Fruit fly (Drosophila melanogaster): ENCODE data around the gene CG5521.

The CG5521 gene

DNA sequence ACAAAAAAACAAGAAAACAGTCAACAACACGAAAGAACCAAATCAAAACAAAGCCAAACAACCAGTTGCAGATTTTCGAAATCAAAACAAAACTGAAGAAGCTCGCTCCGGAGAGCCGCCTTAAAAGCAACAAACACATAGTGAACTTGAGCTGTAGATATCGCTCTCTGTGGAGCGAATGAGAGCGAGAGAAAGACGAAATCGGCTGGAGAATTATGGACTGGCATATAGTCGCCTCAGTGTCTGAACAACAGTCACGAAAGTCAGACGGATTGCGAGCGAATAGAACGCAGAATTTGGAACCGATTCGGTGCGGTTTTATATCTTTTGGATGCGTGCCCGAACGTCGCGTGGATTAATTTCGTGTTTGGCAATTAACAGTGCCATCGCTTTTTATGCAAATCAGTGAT, 13.6 kb downstream of the CG5521 start:
- TF ChIP-seq EcR (GFP tag; optimal IDR thresholded peaks at IDR 0.05) (peak; percentile 65), CG32121 (GFP tag; IDR thresholded peaks at IDR 0.05) (0 out of 2 replicates have a peak, but pooled peaks have one; percentile 17), CG34367 (tag; optimal IDR thresholded peaks at IDR 0.05) (no peak), Ets98B (GFP tag; IDR thresholded peaks at IDR 0.05) (peak; percentile 30; the same call in 1 of the 2 replicates), CG12605 (GFP tag; IDR thresholded peaks at IDR 0.05) (peak; percentile 59), Snoo (tag; optimal IDR thresholded peaks at IDR 0.05) (no peak)

DNA sequence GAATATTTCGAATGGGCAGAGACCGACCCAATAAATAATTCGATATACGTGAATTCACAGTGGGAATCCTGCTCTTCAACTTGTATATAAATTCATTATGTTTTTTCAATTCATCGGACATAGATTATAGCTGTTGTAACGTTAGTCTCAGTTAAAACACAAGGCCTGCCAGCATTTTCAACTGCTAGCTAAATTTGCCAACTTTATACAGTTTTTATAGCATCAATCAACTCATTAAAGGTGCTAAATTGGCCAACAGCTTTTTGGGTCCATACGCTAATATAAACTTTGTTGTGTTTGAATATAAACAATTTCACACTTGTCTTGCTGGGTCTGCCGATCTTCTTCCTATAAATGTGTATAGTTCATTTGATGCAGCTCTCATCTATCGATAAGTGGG, 15.4 kb downstream of the CG5521 start:
- TF ChIP-seq Pif1B (GFP tag; optimal IDR thresholded peaks at IDR 0.05) (no peak), CG12605 (GFP tag; IDR thresholded peaks at IDR 0.05) (no peak), CG32121 (GFP tag; IDR thresholded peaks at IDR 0.05) (no peak), CG15710 (tag; optimal IDR thresholded peaks at IDR 0.05) (no peak), Pif1A (GFP tag; optimal IDR thresholded peaks at IDR 0.05) (no peak), gl (tag; optimal IDR thresholded peaks at IDR 0.05) (no peak), CG34367 (tag; optimal IDR thresholded peaks at IDR 0.05) (no peak), CG4496 (GFP tag; IDR thresholded peaks at IDR 0.05) (no peak), CG8159 (tag; optimal IDR thresholded peaks at IDR 0.05) (no peak), Ets98B (GFP tag; IDR thresholded peaks at IDR 0.05) (no peak), fd96Ca (GFP tag; IDR thresholded peaks at IDR 0.05) (no peak), CG13204 (GFP tag; optimal IDR thresholded peaks at IDR 0.05) (no peak), CG10348 (GFP tag; IDR thresholded peaks at IDR 0.05) (no peak), D1 (tag; optimal IDR thresholded peaks at IDR 0.05) (no peak), CG9948 (tag; optimal IDR thresholded peaks at IDR 0.05) (no peak)

DNA sequence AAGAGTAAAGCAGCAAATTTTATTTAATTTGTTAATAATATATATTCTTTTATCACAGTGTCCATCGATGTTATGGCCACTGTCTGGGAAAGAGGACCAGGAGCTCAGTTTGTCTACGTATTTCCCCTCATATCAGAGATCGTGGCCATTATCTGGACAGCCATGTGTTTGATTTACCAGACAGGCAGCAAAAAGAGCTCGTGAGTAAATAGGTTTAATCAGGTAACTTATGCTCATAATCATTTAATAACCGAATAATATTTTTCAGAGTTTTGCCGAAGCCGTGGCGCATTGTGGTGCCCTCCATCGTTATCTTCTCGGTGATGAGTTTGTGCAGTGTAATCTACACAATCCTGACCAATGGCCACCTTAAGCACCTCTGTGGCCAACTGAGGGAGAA, 17.7 kb downstream of the CG5521 start:
- no peak for TF ChIP-seq EcR (GFP tag; optimal IDR thresholded peaks at IDR 0.05)
- TF ChIP-seq CG17806 (tag; optimal IDR thresholded peaks at IDR 0.05), result no peak
- no peak for TF ChIP-seq Pif1A (GFP tag; optimal IDR thresholded peaks at IDR 0.05)
- no peak for TF ChIP-seq CG4496 (GFP tag; IDR thresholded peaks at IDR 0.05)
- no peak for TF ChIP-seq fd96Ca (GFP tag; IDR thresholded peaks at IDR 0.05)
- TF ChIP-seq rn (GFP tag; IDR thresholded peaks at IDR 0.05), result no peak
- no peak for TF ChIP-seq CG9948 (tag; optimal IDR thresholded peaks at IDR 0.05)
- no peak for TF ChIP-seq gl (tag; optimal IDR thresholded peaks at IDR 0.05)
- no peak for TF ChIP-seq Pif1B (GFP tag; optimal IDR thresholded peaks at IDR 0.05)
- TF ChIP-seq CG32121 (GFP tag; IDR thresholded peaks at IDR 0.05), result no peak

DNA sequence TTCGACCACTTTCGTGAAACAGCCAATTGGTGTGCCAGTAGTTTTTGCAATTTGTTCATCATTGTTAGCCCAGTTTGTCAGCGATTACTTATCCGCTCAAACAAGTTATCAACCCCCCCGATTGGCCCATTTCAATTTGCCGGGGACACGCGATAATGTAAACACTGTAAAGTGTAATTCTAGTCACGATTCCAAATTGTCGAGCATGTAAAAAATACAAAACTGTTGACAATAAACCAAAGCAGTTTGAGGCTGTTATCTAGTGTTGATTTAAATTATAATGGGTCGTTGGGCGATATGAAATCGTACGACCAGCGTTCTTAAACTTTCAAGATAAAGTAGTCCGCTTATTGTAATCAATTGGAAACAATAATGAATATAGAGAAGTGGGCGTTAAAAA, 20.7 kb downstream of the CG5521 start:
- no peak for TF ChIP-seq CG12605 (GFP tag; IDR thresholded peaks at IDR 0.05)
- no peak for TF ChIP-seq EcR (GFP tag; optimal IDR thresholded peaks at IDR 0.05)
- no peak for TF ChIP-seq gl (tag; optimal IDR thresholded peaks at IDR 0.05)
- TF ChIP-seq CG14655 (GFP tag; optimal IDR thresholded peaks at IDR 0.05), result no peak
- no peak for TF ChIP-seq Ets98B (GFP tag; IDR thresholded peaks at IDR 0.05)
- no peak for TF ChIP-seq CG17806 (tag; optimal IDR thresholded peaks at IDR 0.05)
- no peak for TF ChIP-seq Pif1A (GFP tag; optimal IDR thresholded peaks at IDR 0.05)
- TF ChIP-seq CG13204 (GFP tag; optimal IDR thresholded peaks at IDR 0.05), result no peak
- no peak for TF ChIP-seq CG8301 (tag; optimal IDR thresholded peaks at IDR 0.05)
- TF ChIP-seq Pif1B (GFP tag; optimal IDR thresholded peaks at IDR 0.05), result no peak
- no peak for TF ChIP-seq CG4496 (GFP tag; IDR thresholded peaks at IDR 0.05)
- TF ChIP-seq fd96Ca (GFP tag; IDR thresholded peaks at IDR 0.05), result no peak
- TF ChIP-seq D1 (tag; optimal IDR thresholded peaks at IDR 0.05), result no peak
- no peak for TF ChIP-seq CG10348 (GFP tag; IDR thresholded peaks at IDR 0.05)

DNA sequence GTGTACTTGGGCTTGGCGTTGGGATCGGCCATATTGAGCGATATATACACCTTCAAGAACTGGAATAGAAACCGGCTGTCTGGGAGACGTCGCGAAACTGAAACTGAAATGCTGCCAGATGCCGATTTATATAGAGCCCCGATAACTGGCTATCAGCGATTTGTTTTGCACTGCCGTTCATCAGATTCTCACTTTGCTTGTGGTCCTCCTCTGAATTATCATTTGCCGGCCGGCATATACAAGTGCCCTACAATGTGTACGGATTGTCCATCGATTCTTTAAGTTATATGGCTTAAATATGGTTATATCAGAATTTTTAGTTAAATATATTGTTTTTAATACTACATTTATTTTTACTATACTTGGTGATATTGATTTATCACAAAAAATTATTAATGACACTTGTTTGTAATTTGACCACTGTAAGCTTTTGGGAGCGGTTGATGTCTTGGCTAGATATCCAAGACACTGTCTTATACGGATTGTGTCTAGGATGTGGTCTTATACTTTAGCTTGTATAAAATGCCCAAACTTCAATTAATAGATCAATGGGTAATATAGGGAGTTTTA, 21.8 kb downstream of the CG5521 start, which contains the start of gene CG31075:
Gene CG31075, minus strand, starts transcription at position 106 of the 570 bp plus-strand sequence.
- TF ChIP-seq fd96Ca (GFP tag; IDR thresholded peaks at IDR 0.05), result peak; percentile 88
- TF ChIP-seq CG17806 (tag; optimal IDR thresholded peaks at IDR 0.05), result peak; percentile 95
- peak; percentile 82 for TF ChIP-seq Snoo (tag; optimal IDR thresholded peaks at IDR 0.05)
- no peak for TF ChIP-seq CG13204 (GFP tag; optimal IDR thresholded peaks at IDR 0.05)
- TF ChIP-seq Pif1A (GFP tag; optimal IDR thresholded peaks at IDR 0.05), result peak; percentile 93
- peak; percentile 90 for TF ChIP-seq Pif1B (GFP tag; optimal IDR thresholded peaks at IDR 0.05)
- TF ChIP-seq CG10348 (GFP tag; IDR thresholded peaks at IDR 0.05), result peak; percentile 73
- peak; percentile 68 for TF ChIP-seq CG34367 (tag; optimal IDR thresholded peaks at IDR 0.05)
- peak; percentile 88 for TF ChIP-seq CG8301 (tag; optimal IDR thresholded peaks at IDR 0.05)
- peak; percentile 87 for TF ChIP-seq CG9948 (tag; optimal IDR thresholded peaks at IDR 0.05)
- TF ChIP-seq EcR (GFP tag; optimal IDR thresholded peaks at IDR 0.05), result peak; percentile 60
- peak; percentile 98 for TF ChIP-seq CG12605 (GFP tag; IDR thresholded peaks at IDR 0.05)
- peak; percentile 98 for TF ChIP-seq CG4496 (GFP tag; IDR thresholded peaks at IDR 0.05)
- TF ChIP-seq CG14655 (GFP tag; optimal IDR thresholded peaks at IDR 0.05), result peak; percentile 86
- TF ChIP-seq CG32121 (GFP tag; IDR thresholded peaks at IDR 0.05), result peak; percentile 91
- TF ChIP-seq D1 (tag; optimal IDR thresholded peaks at IDR 0.05), result peak; percentile 84
- peak; percentile 93 for TF ChIP-seq Ets98B (GFP tag; IDR thresholded peaks at IDR 0.05)
- peak; percentile 85 for TF ChIP-seq CG15710 (tag; optimal IDR thresholded peaks at IDR 0.05)
- peak; percentile 77 for TF ChIP-seq rn (GFP tag; IDR thresholded peaks at IDR 0.05)
- peak; percentile 94 for TF ChIP-seq CG8159 (tag; optimal IDR thresholded peaks at IDR 0.05)
- peak; percentile 73 for TF ChIP-seq gl (tag; optimal IDR thresholded peaks at IDR 0.05)

DNA sequence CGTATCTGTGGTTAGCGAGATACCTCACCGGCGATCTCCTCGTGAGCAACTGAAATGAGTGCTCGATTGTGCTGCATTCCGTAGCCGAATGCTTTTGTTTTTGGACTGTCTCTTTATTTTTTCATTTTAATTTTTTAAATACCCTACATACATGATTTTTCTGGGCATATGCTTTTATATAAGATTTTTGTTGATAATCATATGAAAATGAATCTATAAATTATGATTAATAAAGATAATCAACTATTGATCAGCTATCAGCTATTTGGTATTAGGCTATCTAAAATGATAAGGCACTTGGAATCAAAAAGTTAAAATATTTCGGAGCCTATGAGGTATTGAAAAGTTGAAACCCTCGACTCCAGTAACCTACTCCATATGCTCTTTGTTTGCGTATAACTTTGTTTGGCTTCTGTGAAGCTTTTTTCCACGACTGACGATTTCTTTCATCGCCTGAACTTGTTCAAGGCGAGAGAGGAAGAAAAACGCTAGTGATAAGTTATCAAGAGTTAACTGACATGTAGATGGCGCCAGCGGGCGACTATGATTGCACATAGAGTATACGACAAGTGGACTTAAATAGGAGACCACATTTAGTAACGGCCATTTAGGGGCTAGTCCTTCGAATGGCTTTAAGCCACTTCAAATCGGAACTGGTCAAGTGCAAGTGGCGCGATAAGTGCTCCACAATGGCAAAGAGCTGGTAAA, 23.2 kb downstream of the CG5521 start, which contains the start of gene CG31076:
Gene CG31076, minus strand, starts transcription at position 51 of the 708 bp plus-strand sequence.
- TF ChIP-seq CG34367 (tag; optimal IDR thresholded peaks at IDR 0.05), result no peak
- TF ChIP-seq CG15710 (tag; optimal IDR thresholded peaks at IDR 0.05), result peak; percentile 14
- peak; percentile 85 for TF ChIP-seq EcR (GFP tag; optimal IDR thresholded peaks at IDR 0.05)
- TF ChIP-seq CG13204 (GFP tag; optimal IDR thresholded peaks at IDR 0.05), result no peak
- no peak for TF ChIP-seq rn (GFP tag; IDR thresholded peaks at IDR 0.05)
- TF ChIP-seq D1 (tag; optimal IDR thresholded peaks at IDR 0.05), result peak; percentile 23
- TF ChIP-seq Snoo (tag; optimal IDR thresholded peaks at IDR 0.05), result peak; percentile 73
- peak; percentile 52 for TF ChIP-seq CG17806 (tag; optimal IDR thresholded peaks at IDR 0.05)
- TF ChIP-seq CG12605 (GFP tag; IDR thresholded peaks at IDR 0.05), result no peak
- peak; percentile 67 for TF ChIP-seq CG8159 (tag; optimal IDR thresholded peaks at IDR 0.05)
- peak; percentile 61; the same call in 1 of the 2 replicates for TF ChIP-seq CG32121 (GFP tag; IDR thresholded peaks at IDR 0.05)
- peak; percentile 33 for TF ChIP-seq CG14655 (GFP tag; optimal IDR thresholded peaks at IDR 0.05)
- peak; percentile 35 for TF ChIP-seq gl (tag; optimal IDR thresholded peaks at IDR 0.05)
- no peak for TF ChIP-seq CG10348 (GFP tag; IDR thresholded peaks at IDR 0.05)
- peak; percentile 75 for TF ChIP-seq Pif1A (GFP tag; optimal IDR thresholded peaks at IDR 0.05)
- TF ChIP-seq Pif1B (GFP tag; optimal IDR thresholded peaks at IDR 0.05), result peak; percentile 46
- peak; percentile 46; the same call in 1 of the 2 replicates for TF ChIP-seq Ets98B (GFP tag; IDR thresholded peaks at IDR 0.05)
- no peak for TF ChIP-seq CG4496 (GFP tag; IDR thresholded peaks at IDR 0.05)

Data from whole organism, pupa.